Worm (Caenorhabditis elegans) whole organism, young adult: ENCODE measurements around the gene srx-13.

Experiments used
- D2030.7 ChIP-seq: fragments of 200-800 bp; sonication (Bioruptor generic); IDR thresholded peaks from 2 replicates; pipeline ENCODE4 v1.3.6; 2022; ENCODE audit warnings: missing genetic modification reagents, missing genetic modification characterization, missing compliant biosample characterization
- F23B12.7 ChIP-seq: sonication (generic microtip); optimal IDR thresholded peaks from 2 replicates; lab custom pipeline; 2017; ENCODE audit warnings: missing genetic modification characterization, mild to moderate bottlenecking, missing compliant biosample characterization, antibody characterized with exemption, moderate library complexity; ENCODE audit not compliant: insufficient read depth
- F37B4.10 ChIP-seq: fragments of 200-800 bp; sonication (Bioruptor generic); IDR thresholded peaks from 2 replicates; pipeline ENCODE4 v1.3.6; 2022; ENCODE audit warnings: missing genetic modification characterization, missing compliant biosample characterization
- F39B2.1 ChIP-seq: fragments of 200-800 bp; sonication (Bioruptor generic); IDR thresholded peaks from 2 replicates; pipeline ENCODE4 v1.3.6; 2022; ENCODE audit warnings: missing genetic modification reagents, missing genetic modification characterization, missing compliant biosample characterization
- F52B5.7 ChIP-seq: sonication (generic microtip); optimal IDR thresholded peaks from 2 replicates; lab custom pipeline; 2016; ENCODE audit warnings: mild to moderate bottlenecking, missing genetic modification characterization, missing compliant biosample characterization
- F57A8.1 ChIP-seq: fragments of 200-800 bp; sonication (Bioruptor generic); optimal IDR thresholded peaks from 2 replicates; lab custom pipeline; 2018; ENCODE audit warnings: mild to moderate bottlenecking, missing genetic modification characterization, moderate library complexity, missing compliant biosample characterization
- Y53F4B.3 ChIP-seq: fragments of 200-800 bp; sonication (Bioruptor generic); IDR thresholded peaks from 2 replicates; pipeline ENCODE4 v1.3.6; 2022; ENCODE audit warnings: missing genetic modification reagents, missing genetic modification characterization, missing compliant biosample characterization
- Y95B8A.8 ChIP-seq: fragments of 200-800 bp; sonication (Bioruptor generic); IDR thresholded peaks from 2 replicates; pipeline ENCODE4 v1.3.6; 2022; ENCODE audit warnings: missing genetic modification reagents, missing genetic modification characterization, missing compliant biosample characterization
- ama-1 ChIP-seq, 3 experiments: fragments of 150-350 bp in 1 of 3; sonication (generic microtip) in 2 of 3; optimal IDR thresholded peaks; 2 replicates each; lab custom pipeline; 2014 to 2018; ENCODE audit warnings: missing biosample characterization in 2 of 3, missing genetic modification characterization in 2 of 3, missing genetic modification reagents in 2 of 3
- aptf-2 ChIP-seq: fragments of 200-800 bp; sonication (Bioruptor generic); conservative IDR thresholded peaks from 2 replicates; pipeline ENCODE4 v1.3.6; 2022; ENCODE audit warnings: missing genetic modification reagents, missing genetic modification characterization, missing compliant biosample characterization
- ceh-79 ChIP-seq: sonication (generic microtip); optimal IDR thresholded peaks from 2 replicates; lab custom pipeline; 2017; ENCODE audit warnings: mild to moderate bottlenecking, missing genetic modification characterization, missing compliant biosample characterization
- dox-1 ChIP-seq: fragments of 200-800 bp; sonication (Bioruptor generic); IDR thresholded peaks from 2 replicates; pipeline ENCODE4 v1.3.6; 2022; ENCODE audit warnings: missing genetic modification reagents, missing genetic modification characterization, missing compliant biosample characterization
- dpff-1 ChIP-seq: sonication (generic microtip); optimal IDR thresholded peaks from 2 replicates; lab custom pipeline; 2017; ENCODE audit warnings: mild to moderate bottlenecking, missing genetic modification characterization, missing compliant biosample characterization
- dpl-1 ChIP-seq: fragments of 150-350 bp; optimal IDR thresholded peaks from 2 replicates; lab custom pipeline; 2014; ENCODE audit warnings: missing biosample characterization, missing genetic modification reagents, missing genetic modification characterization
- egl-44 ChIP-seq: fragments of 200-800 bp; sonication (Bioruptor generic); IDR thresholded peaks from 2 replicates; pipeline ENCODE4 v1.3.6; 2022; ENCODE audit warnings: missing genetic modification reagents, missing genetic modification characterization, missing compliant biosample characterization
- egrh-3 ChIP-seq: fragments of 200-800 bp; sonication (Bioruptor generic); IDR thresholded peaks from 2 replicates; pipeline ENCODE4 v1.3.6; 2022; ENCODE audit warnings: missing genetic modification reagents, missing genetic modification characterization, missing compliant biosample characterization
- ekl-4 ChIP-seq: fragments of 200-800 bp; sonication (Bioruptor generic); IDR thresholded peaks from 2 replicates; pipeline ENCODE4 v1.3.6; 2022; ENCODE audit warnings: missing genetic modification reagents, missing genetic modification characterization, missing compliant biosample characterization
- ets-4 ChIP-seq: fragments of 200-800 bp; sonication (Bioruptor generic); optimal IDR thresholded peaks from 2 replicates; lab custom pipeline; 2018; ENCODE audit warnings: mild to moderate bottlenecking, missing genetic modification characterization, missing compliant biosample characterization
- him-1 ChIP-seq: sonication (generic microtip); optimal IDR thresholded peaks from 2 replicates; lab custom pipeline; 2016; ENCODE audit warnings: missing genotype, missing genetic modification reagents, missing genetic modification characterization, missing compliant biosample characterization
- hlh-26 ChIP-seq: fragments of 200-800 bp; sonication (Bioruptor generic); conservative IDR thresholded peaks from 2 replicates; pipeline ENCODE4 v1.3.6; 2022; ENCODE audit warnings: missing genetic modification reagents, missing genetic modification characterization, missing compliant biosample characterization
- hmg-1.2 ChIP-seq: fragments of 200-800 bp; sonication (Bioruptor generic); IDR thresholded peaks from 2 replicates; pipeline ENCODE4 v1.3.6; 2022; ENCODE audit warnings: missing genetic modification reagents, missing genetic modification characterization, missing compliant biosample characterization
- hsf-1 ChIP-seq: fragments of 200-800 bp; sonication (Bioruptor generic); IDR thresholded peaks from 2 replicates; pipeline ENCODE4 v1.3.6; 2022; ENCODE audit warnings: missing genetic modification reagents, missing genetic modification characterization, missing compliant biosample characterization
- lir-1 ChIP-seq: fragments of 200-800 bp; sonication (Bioruptor generic); conservative IDR thresholded peaks from 2 replicates; pipeline ENCODE4 v1.3.6; 2022; ENCODE audit warnings: missing genetic modification reagents, missing genetic modification characterization, missing compliant biosample characterization
- madf-10 ChIP-seq: sonication (generic microtip); optimal IDR thresholded peaks from 2 replicates; lab custom pipeline; 2016; ENCODE audit warnings: mild to moderate bottlenecking, missing genetic modification characterization, missing compliant biosample characterization
- madf-8 ChIP-seq: fragments of 200-800 bp; sonication (Bioruptor generic); conservative IDR thresholded peaks from 2 replicates; pipeline ENCODE4 v1.3.6; 2022; ENCODE audit warnings: missing genetic modification reagents, missing genetic modification characterization, missing compliant biosample characterization
- mes-4 ChIP-seq: sonication (generic microtip); optimal IDR thresholded peaks from 2 replicates; lab custom pipeline; 2016; ENCODE audit warnings: missing genotype, missing genetic modification characterization, missing compliant biosample characterization
- nfyb-1 ChIP-seq: fragments of 200-800 bp; sonication (Bioruptor generic); IDR thresholded peaks from 2 replicates; pipeline ENCODE4 v1.3.6; 2022; ENCODE audit warnings: missing genetic modification reagents, missing genetic modification characterization, missing compliant biosample characterization
- nhr-179 ChIP-seq: sonication (generic microtip); optimal IDR thresholded peaks from 2 replicates; lab custom pipeline; 2016; ENCODE audit warnings: mild to moderate bottlenecking, missing genetic modification characterization, missing compliant biosample characterization
- nhr-27 ChIP-seq: fragments of 200-800 bp; sonication (Bioruptor generic); optimal IDR thresholded peaks from 2 replicates; lab custom pipeline; 2018; ENCODE audit warnings: mild to moderate bottlenecking, missing genetic modification characterization, moderate library complexity, missing compliant biosample characterization
- nhr-80 ChIP-seq: sonication (generic microtip); optimal IDR thresholded peaks from 2 replicates; lab custom pipeline; 2016; ENCODE audit warnings: missing genetic modification characterization, missing compliant biosample characterization
- rpc-1 ChIP-seq, 2 experiments: fragments of 150-350 bp in 1 of 2; sonication (generic microtip) in 1 of 2; optimal IDR thresholded peaks; 2 replicates each; lab custom pipeline; 2014 to 2018; ENCODE audit warnings: missing biosample characterization in 1 of 2, missing genetic modification characterization in 1 of 2, missing genetic modification reagents in 1 of 2, missing genotype in 1 of 2
- tbp1 ChIP-seq: fragments of 200-800 bp; sonication (Bioruptor generic); optimal IDR thresholded peaks from 2 replicates; lab custom pipeline; 2018; ENCODE audit warnings: mild to moderate bottlenecking, missing genetic modification characterization, missing compliant biosample characterization
- tbx-9 ChIP-seq: sonication (generic microtip); optimal IDR thresholded peaks from 2 replicates; lab custom pipeline; 2016; ENCODE audit warnings: borderline replicate concordance, missing genetic modification characterization, inconsistent platforms, missing compliant biosample characterization
- tlf-1 ChIP-seq: fragments of 200-800 bp; sonication (Bioruptor generic); optimal IDR thresholded peaks from 2 replicates; lab custom pipeline; 2018; ENCODE audit warnings: mild to moderate bottlenecking, missing genetic modification characterization, missing compliant biosample characterization
- unc-130 ChIP-seq: sonication (generic microtip); optimal IDR thresholded peaks from 2 replicates; lab custom pipeline; 2016; ENCODE audit warnings: missing genetic modification reagents, missing genetic modification characterization, missing compliant biosample characterization
- unc-62 ChIP-seq: fragments of 150-350 bp; optimal IDR thresholded peaks from 2 replicates; lab custom pipeline; 2014; ENCODE audit warnings: missing biosample characterization, missing genetic modification reagents, missing genetic modification characterization
- zfh-2 ChIP-seq: fragments of 200-800 bp; sonication (Bioruptor generic); conservative IDR thresholded peaks from 2 replicates; pipeline ENCODE4 v1.3.6; 2022; ENCODE audit warnings: missing genetic modification reagents, missing genetic modification characterization, missing compliant biosample characterization
- ztf-18 ChIP-seq: sonication (generic microtip); optimal IDR thresholded peaks from 2 replicates; lab custom pipeline; 2016; ENCODE audit warnings: missing genotype, mild to moderate bottlenecking, missing genetic modification characterization, missing compliant biosample characterization
- ztf-25 ChIP-seq: fragments of 200-800 bp; sonication (Bioruptor generic); IDR thresholded peaks from 2 replicates; pipeline ENCODE4 v1.3.6; 2022; ENCODE audit warnings: missing genetic modification reagents, missing genetic modification characterization, missing compliant biosample characterization
- ztf-3 ChIP-seq: fragments of 200-800 bp; sonication (Bioruptor generic); optimal IDR thresholded peaks from 2 replicates; lab custom pipeline; 2018; ENCODE audit warnings: mild to moderate bottlenecking, missing genetic modification characterization, missing compliant biosample characterization

srx-13 gene

ce11 chrIV:1153695-1154094 lies 35.2 kb upstream of the srx-13 start:
- peak; percentile 92 for TF ChIP-seq hsf-1 (GFP tag; lab: Robert Waterston, UW)

- TF ChIP-seq nhr-179 = no peak
- TF ChIP-seq nhr-80 = peak; percentile 39
- TF ChIP-seq madf-10 (tag; lab: Kevin White, UChicago) = no peak
- TF ChIP-seq nhr-27 = no peak
- no peak for TF ChIP-seq him-1 (tag; lab: Kevin White, UChicago)
- peak; percentile 42 for TF ChIP-seq tbp1
- TF ChIP-seq madf-8 (GFP tag; lab: Robert Waterston, UW) = no peak
- no peak for TF ChIP-seq F39B2.1 (GFP tag; lab: Robert Waterston, UW)
- TF ChIP-seq rpc-1 (optimal IDR thresholded peaks at IDR 0.05; lab: Kevin White, UChicago) = peak; percentile 8
- TF ChIP-seq rpc-1 (tag; optimal IDR thresholded peaks at IDR 0.05; lab: Kevin White, UChicago) = peak; percentile 61
- TF ChIP-seq zfh-2 (GFP tag; lab: Robert Waterston, UW) = no peak
- TF ChIP-seq, all 124 proteins: peak for 3
Observed at ce11 chrIV:1148425-1149151, 30.1 kb upstream of the srx-13 start.

ce11 chrIV:1147594-1147993 lies 29.1 kb upstream of the srx-13 start:
- TF ChIP-seq ekl-4 (GFP tag; lab: Robert Waterston, UW) (no peak), aptf-2 (GFP tag; lab: Robert Waterston, UW) (no peak), ceh-79 (tag; lab: Kevin White, UChicago) (no peak), ztf-18 (tag; lab: Kevin White, UChicago) (no peak), nhr-80 (peak; percentile 71), dpl-1 (GFP tag; lab: Kevin White, UChicago) (no peak), ztf-25 (no peak)
- TF ChIP-seq, all 124 proteins: peak for 1

ce11 chrIV:1136658-1137057 lies 18.2 kb upstream of the srx-13 start, which contains the start of gene C44B12.6:
TSS of gene C44B12.6 (minus strand) at chrIV:1136758.
- TF ChIP-seq lir-1 (GFP tag; lab: Robert Waterston, UW) (no peak), hmg-1.2 (no peak), F23B12.7 (no peak), Y95B8A.8 (GFP tag; lab: Robert Waterston, UW) (no peak), ets-4 (no peak), ceh-79 (tag; lab: Kevin White, UChicago) (no peak), F39B2.1 (GFP tag; lab: Robert Waterston, UW) (no peak), unc-130 (GFP tag; lab: Kevin White, UChicago) (no peak)

- no peak for TF ChIP-seq F52B5.7 (tag; lab: Kevin White, UChicago)
- TF ChIP-seq nhr-80 = no peak
- no peak for TF ChIP-seq tlf-1 (GFP tag; lab: Kevin White, UChicago)
- no peak for TF ChIP-seq D2030.7 (GFP tag; lab: Robert Waterston, UW)
- TF ChIP-seq F57A8.1 = no peak
- TF ChIP-seq ekl-4 (GFP tag; lab: Robert Waterston, UW) = no peak
- no peak for TF ChIP-seq ama-1 (optimal IDR thresholded peaks at IDR 0.05; lab: Kevin White, UChicago)
- no peak for TF ChIP-seq ama-1 (GFP tag; optimal IDR thresholded peaks at IDR 0.05; lab: Kevin White, UChicago)
- peak; percentile 90 for TF ChIP-seq zfh-2 (GFP tag; lab: Robert Waterston, UW)
- no peak for TF ChIP-seq tbx-9 (tag; lab: Kevin White, UChicago)
- no peak for TF ChIP-seq tbp1
- no peak for TF ChIP-seq mes-4
- no peak for TF ChIP-seq egl-44 (GFP tag; lab: Robert Waterston, UW)
- peak; percentile 32; the same call in 1 of the 2 replicates for TF ChIP-seq egrh-3 (GFP tag; lab: Robert Waterston, UW)
- no peak for TF ChIP-seq hlh-26
- no peak for TF ChIP-seq dox-1
- no peak for TF ChIP-seq unc-62 (GFP tag; lab: Kevin White, UChicago)
- TF ChIP-seq ztf-3 = no peak
- no peak for TF ChIP-seq dpff-1 (tag; lab: Kevin White, UChicago)
- no peak for TF ChIP-seq madf-10 (tag; lab: Kevin White, UChicago)
- TF ChIP-seq F37B4.10 = no peak
- TF ChIP-seq hsf-1 (GFP tag; lab: Robert Waterston, UW) = no peak
- TF ChIP-seq nfyb-1 (GFP tag; lab: Robert Waterston, UW) = peak; percentile 38; the same call in 1 of the 2 replicates
- TF ChIP-seq Y53F4B.3 (GFP tag; lab: Robert Waterston, UW) = no peak
Observed at ce11 chrIV:1127852-1128251, 9.4 kb upstream of the srx-13 start.
